Fruit fly (Drosophila melanogaster) whole organism, embryonic: Measurements from ENCODE around the gene CRAT.

ENCODE experiments used
- Abd-B ChIP-seq: fragments of 200-800 bp; sonication (Bioruptor generic); optimal IDR thresholded peaks from 2 replicates; lab custom pipeline; 2018; ENCODE audit warnings: missing biosample characterization, mild to moderate bottlenecking, missing genetic modification characterization, moderate library complexity
- Ada2b ChIP-seq: fragments of 200-800 bp; sonication (Bioruptor generic); IDR thresholded peaks from 2 replicates; pipeline ENCODE4 v1.3.6; 2022; ENCODE audit warnings: missing biosample characterization, missing genetic modification characterization
- CG11695 ChIP-seq: fragments of 200-800 bp; sonication (Bioruptor generic); IDR thresholded peaks from 3 replicates; pipeline ENCODE4 v1.3.6; 2022; ENCODE audit warnings: missing biosample characterization, missing genetic modification characterization
- CG12942 ChIP-seq: fragments of 200-800 bp; sonication (Bioruptor generic); optimal IDR thresholded peaks from 3 replicates; lab custom pipeline; 2016; ENCODE audit warnings: missing biosample characterization, missing genetic modification characterization
- CG13775 ChIP-seq: fragments of 200-800 bp; sonication (Bioruptor generic); optimal IDR thresholded peaks from 3 replicates; lab custom pipeline; 2017; ENCODE audit warnings: missing biosample characterization, mild to moderate bottlenecking, missing genetic modification characterization
- CG15601 ChIP-seq: fragments of 200-800 bp; sonication (Bioruptor generic); optimal IDR thresholded peaks from 3 replicates; lab custom pipeline; 2019; ENCODE audit warnings: missing biosample characterization, mild to moderate bottlenecking, missing genetic modification characterization, moderate library complexity
- CG16815 ChIP-seq: fragments of 200-800 bp; sonication (Bioruptor generic); optimal IDR thresholded peaks from 3 replicates; lab custom pipeline; 2017; ENCODE audit warnings: missing biosample characterization, mild to moderate bottlenecking, missing genetic modification characterization
- CG16863 ChIP-seq: fragments of 200-800 bp; sonication (Bioruptor generic); optimal IDR thresholded peaks from 3 replicates; lab custom pipeline; 2016; ENCODE audit warnings: missing biosample characterization, missing genetic modification characterization
- CG17359 ChIP-seq: fragments of 200-800 bp; sonication (Bioruptor generic); optimal IDR thresholded peaks from 3 replicates; lab custom pipeline; 2018; ENCODE audit warnings: missing biosample characterization, mild to moderate bottlenecking, missing genetic modification characterization, moderate library complexity
- CG17568 ChIP-seq: fragments of 200-800 bp; sonication (Bioruptor generic); optimal IDR thresholded peaks from 2 replicates; lab custom pipeline; 2018; ENCODE audit warnings: missing biosample characterization, mild to moderate bottlenecking, missing genetic modification characterization, moderate library complexity
- CG17802 ChIP-seq: fragments of 200-800 bp; sonication (Bioruptor generic); optimal IDR thresholded peaks from 2 replicates; lab custom pipeline; 2018; ENCODE audit warnings: missing biosample characterization, mild to moderate bottlenecking, missing genetic modification characterization, moderate library complexity
- CG1832 ChIP-seq: fragments of 200-800 bp; sonication (Bioruptor generic); optimal IDR thresholded peaks from 2 replicates; lab custom pipeline; 2017; ENCODE audit warnings: missing biosample characterization, mild to moderate bottlenecking, missing genetic modification characterization, inconsistent platforms
- CG31388 ChIP-seq: fragments of 200-800 bp; sonication (Bioruptor generic); optimal IDR thresholded peaks from 2 replicates; lab custom pipeline; 2016; ENCODE audit warnings: missing biosample characterization, missing genetic modification characterization
- CG9215 ChIP-seq: fragments of 200-800 bp; sonication (Bioruptor generic); IDR thresholded peaks from 2 replicates; pipeline ENCODE4 v1.3.6; 2022; ENCODE audit warnings: missing biosample characterization, missing genetic modification characterization
- CHES-1-like ChIP-seq: fragments of 200-800 bp; sonication (Bioruptor generic); optimal IDR thresholded peaks from 2 replicates; lab custom pipeline; 2016; ENCODE audit warnings: missing biosample characterization, missing genetic modification characterization
- Ets65A ChIP-seq: fragments of 200-800 bp; sonication (Bioruptor generic); peaks from one replicate; lab custom pipeline; 2016; ENCODE audit warnings: missing biosample characterization, missing genetic modification characterization
- Fer1 ChIP-seq: fragments of 200-800 bp; sonication (Bioruptor generic); optimal IDR thresholded peaks from 2 replicates; lab custom pipeline; 2017; ENCODE audit warnings: missing biosample characterization, mild to moderate bottlenecking, missing genetic modification characterization
- Gsc ChIP-seq: fragments of 200-800 bp; sonication (Bioruptor generic); IDR thresholded peaks from 2 replicates; pipeline ENCODE4 v1.3.6; 2022; ENCODE audit warnings: missing biosample characterization, missing genetic modification characterization
- Gug ChIP-seq: fragments of 200-800 bp; sonication (Bioruptor generic); IDR thresholded peaks from 4 replicates; pipeline ENCODE4 v1.3.6; 2022; ENCODE audit warnings: missing biosample characterization, missing genetic modification characterization
- HLH3B ChIP-seq: fragments of 200-800 bp; sonication (Bioruptor generic); IDR thresholded peaks from 2 replicates; pipeline ENCODE4 v1.3.6; 2022; ENCODE audit warnings: missing biosample characterization, missing genetic modification characterization
- Jarid2 ChIP-seq: fragments of 200-800 bp; sonication (Bioruptor generic); optimal IDR thresholded peaks from 3 replicates; lab custom pipeline; 2017; ENCODE audit warnings: mild to moderate bottlenecking, missing biosample characterization, missing genetic modification reagents, missing genetic modification characterization
- Myb ChIP-seq: fragments of 200-800 bp; sonication (Bioruptor generic); optimal IDR thresholded peaks from 2 replicates; lab custom pipeline; 2016; ENCODE audit warnings: missing biosample characterization, missing genetic modification characterization
- Rx ChIP-seq: fragments of 200-800 bp; sonication (Bioruptor generic); IDR thresholded peaks from 2 replicates; pipeline ENCODE4 v1.3.6; 2022; ENCODE audit warnings: missing biosample characterization, missing genetic modification characterization
- Scr ChIP-seq: fragments of 200-800 bp; sonication (Bioruptor generic); IDR thresholded peaks from 2 replicates; pipeline ENCODE4 v1.3.6; 2022; ENCODE audit warnings: missing biosample characterization, missing genetic modification characterization; ENCODE audit not compliant: partially characterized antibody
- Six4 ChIP-seq: fragments of 200-800 bp; sonication (Bioruptor generic); optimal IDR thresholded peaks from 2 replicates; lab custom pipeline; 2016; ENCODE audit warnings: missing biosample characterization, missing genetic modification characterization
- ap ChIP-seq: fragments of 200-800 bp; sonication (Bioruptor generic); IDR thresholded peaks from 2 replicates; pipeline ENCODE4 v1.3.6; 2022; ENCODE audit warnings: missing biosample characterization, missing genetic modification characterization
- bab2 ChIP-seq: fragments of 200-800 bp; sonication (Bioruptor generic); optimal IDR thresholded peaks from 2 replicates; lab custom pipeline; 2016; ENCODE audit warnings: missing biosample characterization, missing genetic modification characterization
- bbx ChIP-seq: fragments of 200-800 bp; sonication (Bioruptor generic); IDR thresholded peaks from 2 replicates; pipeline ENCODE4 v1.3.6; 2022; ENCODE audit warnings: missing biosample characterization, missing genetic modification characterization; ENCODE audit not compliant: partially characterized antibody
- btn ChIP-seq: fragments of 200-800 bp; sonication (Bioruptor generic); optimal IDR thresholded peaks from 2 replicates; lab custom pipeline; 2016; ENCODE audit warnings: missing biosample characterization, missing genetic modification characterization
- cad ChIP-seq: fragments of >200 bp; optimal IDR thresholded peaks from 2 replicates; lab custom pipeline; 2017; ENCODE audit warnings: missing biosample characterization, missing genetic modification characterization
- chm ChIP-seq: fragments of 200-800 bp; sonication (Bioruptor generic); IDR thresholded peaks from 2 replicates; pipeline ENCODE4 v1.3.6; 2022; ENCODE audit warnings: missing biosample characterization, missing genetic modification characterization
- crol ChIP-seq: fragments of 200-800 bp; sonication (Bioruptor generic); IDR thresholded peaks from 2 replicates; pipeline ENCODE4 v1.3.6; 2022; ENCODE audit warnings: missing biosample characterization, missing genetic modification characterization
- dan ChIP-seq: fragments of 200-800 bp; sonication (Bioruptor generic); IDR thresholded peaks from 2 replicates; pipeline ENCODE4 v1.3.6; 2022; ENCODE audit warnings: missing biosample characterization, missing genetic modification characterization
- dm ChIP-seq: fragments of 200-800 bp; sonication (Bioruptor generic); optimal IDR thresholded peaks from 3 replicates; lab custom pipeline; 2016; ENCODE audit warnings: missing biosample characterization, missing genetic modification characterization
- dmrt11E ChIP-seq: fragments of 200-800 bp; sonication (Bioruptor generic); optimal IDR thresholded peaks from 3 replicates; lab custom pipeline; 2018; ENCODE audit warnings: missing biosample characterization, mild to moderate bottlenecking, missing genetic modification characterization, moderate library complexity
- en ChIP-seq: fragments of 200-800 bp; sonication (Bioruptor generic); optimal IDR thresholded peaks from 2 replicates; lab custom pipeline; 2016; ENCODE audit warnings: missing biosample characterization, missing genetic modification characterization
- eve ChIP-seq, 2 experiments: fragments of >200 bp; optimal IDR thresholded peaks; 2 replicates each; lab custom pipeline; 2017; ENCODE audit warnings: missing biosample characterization in 2 of 2, missing genetic modification characterization in 2 of 2
- gem ChIP-seq: fragments of 200-800 bp; sonication (Bioruptor generic); optimal IDR thresholded peaks from 2 replicates; lab custom pipeline; 2019; ENCODE audit warnings: missing biosample characterization, mild to moderate bottlenecking, missing genetic modification characterization, moderate library complexity
- ken ChIP-seq: fragments of 200-800 bp; sonication (Bioruptor generic); IDR thresholded peaks from 3 replicates; pipeline ENCODE4 v1.3.6; 2022; ENCODE audit warnings: missing biosample characterization, missing genetic modification characterization
- nerfin-1 ChIP-seq: fragments of 200-800 bp; sonication (Bioruptor generic); optimal IDR thresholded peaks from 3 replicates; lab custom pipeline; 2019; ENCODE audit warnings: missing biosample characterization, mild to moderate bottlenecking, missing genetic modification characterization, moderate library complexity
- phol ChIP-seq: fragments of 200-800 bp; sonication (Bioruptor generic); optimal IDR thresholded peaks from 3 replicates; lab custom pipeline; 2018; ENCODE audit warnings: missing biosample characterization, mild to moderate bottlenecking, missing genetic modification characterization, moderate library complexity
- slbo ChIP-seq: fragments of 200-800 bp; sonication (Bioruptor generic); IDR thresholded peaks from 2 replicates; pipeline ENCODE4 v1.3.6; 2022; ENCODE audit warnings: missing biosample characterization, missing genetic modification characterization
- slp2 ChIP-seq: fragments of 200-800 bp; sonication (Bioruptor generic); optimal IDR thresholded peaks from 2 replicates; lab custom pipeline; 2016; ENCODE audit warnings: missing biosample characterization, missing genetic modification characterization
- sna ChIP-seq: fragments of 200-800 bp; sonication (Bioruptor generic); IDR thresholded peaks from 2 replicates; pipeline ENCODE4 v1.3.6; 2022; ENCODE audit warnings: missing biosample characterization, missing genetic modification characterization; ENCODE audit not compliant: partially characterized antibody
- ssp ChIP-seq: fragments of 200-800 bp; sonication (Bioruptor generic); IDR thresholded peaks from 2 replicates; pipeline ENCODE4 v1.3.6; 2022; ENCODE audit warnings: missing biosample characterization, missing genetic modification characterization
- stwl ChIP-seq: fragments of 200-800 bp; sonication (Bioruptor generic); optimal IDR thresholded peaks from 3 replicates; lab custom pipeline; 2018; ENCODE audit warnings: missing biosample characterization, mild to moderate bottlenecking, missing genetic modification characterization, moderate library complexity
- tio ChIP-seq: fragments of 200-800 bp; sonication (Bioruptor generic); optimal IDR thresholded peaks from 2 replicates; lab custom pipeline; 2017; ENCODE audit warnings: missing biosample characterization, missing genetic modification characterization, inconsistent platforms
- tup ChIP-seq: fragments of 200-800 bp; sonication (Bioruptor generic); optimal IDR thresholded peaks from 2 replicates; lab custom pipeline; 2016; ENCODE audit warnings: missing biosample characterization, mild to moderate bottlenecking, missing genetic modification characterization, moderate library complexity
- tx ChIP-seq: fragments of 200-800 bp; sonication (Bioruptor generic); optimal IDR thresholded peaks from 2 replicates; lab custom pipeline; 2016; ENCODE audit warnings: missing biosample characterization, missing genetic modification characterization
- wek ChIP-seq: fragments of 200-800 bp; sonication (Bioruptor generic); optimal IDR thresholded peaks from 3 replicates; lab custom pipeline; 2018; ENCODE audit warnings: missing biosample characterization, mild to moderate bottlenecking, missing genetic modification characterization, moderate library complexity

Gene CRAT

dm6 chr3R:6423984-6424602 lies 48.2 kb upstream of the CRAT start (continued):
- TF ChIP-seq Abd-B = peak; percentile 87
- TF ChIP-seq CG17359 = peak; percentile 94
- peak; percentile 83 for TF ChIP-seq CG9215
- no peak for TF ChIP-seq bbx (GFP tag; lab: Robert Waterston, UW)
- TF ChIP-seq ken (GFP tag; lab: Robert Waterston, UW) = peak; percentile 87
- peak; percentile 80 for TF ChIP-seq nerfin-1 (tag; lab: Kevin White, UChicago)
- peak; percentile 89 for TF ChIP-seq CG16815 (GFP tag; lab: Kevin White, UChicago)
- TF ChIP-seq dan (GFP tag; lab: Robert Waterston, UW) = peak; percentile 82
- TF ChIP-seq bab2 (GFP tag; lab: Kevin White, UChicago) = peak; percentile 93
- TF ChIP-seq Ada2b (GFP tag; lab: Robert Waterston, UW) = peak; percentile 89
- TF ChIP-seq sna (GFP tag; lab: Robert Waterston, UW) = no peak
- TF ChIP-seq HLH3B (GFP tag; lab: Robert Waterston, UW) = peak; percentile 91
- TF ChIP-seq Jarid2 (GFP tag; lab: Kevin White, UChicago) = peak; percentile 63
- peak; percentile 85 for TF ChIP-seq Rx (GFP tag; lab: Robert Waterston, UW)
- TF ChIP-seq ssp (GFP tag; lab: Robert Waterston, UW) = peak; percentile 77
- TF ChIP-seq CG31388 (GFP tag; lab: Kevin White, UChicago) = peak; percentile 46
- TF ChIP-seq CHES-1-like (GFP tag; lab: Kevin White, UChicago) = peak; percentile 94
- peak; percentile 92 for TF ChIP-seq slbo (GFP tag; lab: Robert Waterston, UW)
- TF ChIP-seq dmrt11E (tag; lab: Kevin White, UChicago) = peak; percentile 91
- TF ChIP-seq eve (GFP tag; optimal IDR thresholded peaks at IDR 0.05; lab: Kevin White, UChicago) = peak in 1 of 2 experiments; percentile 93
- 0 out of 2 replicates have a peak, but pooled peaks have one; percentile 7 for TF ChIP-seq crol (GFP tag; lab: Robert Waterston, UW)
- TF ChIP-seq btn (GFP tag; lab: Kevin White, UChicago) = peak; percentile 76
- TF ChIP-seq Gug (GFP tag; lab: Robert Waterston, UW) = peak; percentile 89
- peak; percentile 89 for TF ChIP-seq CG13775 (GFP tag; lab: Kevin White, UChicago)
- peak; percentile 78 for TF ChIP-seq en (GFP tag; lab: Kevin White, UChicago)
- peak; percentile 94 for TF ChIP-seq Fer1 (GFP tag; lab: Kevin White, UChicago)
- TF ChIP-seq Myb (GFP tag; lab: Kevin White, UChicago) = peak; percentile 82
- peak; percentile 94 for TF ChIP-seq gem (tag; lab: Kevin White, UChicago)
- peak; percentile 93 for TF ChIP-seq chm (GFP tag; lab: Robert Waterston, UW)
- TF ChIP-seq CG17568 (GFP tag; lab: Kevin White, UChicago) = peak; percentile 87
- peak; percentile 87 for TF ChIP-seq slp2
- peak; percentile 56 for TF ChIP-seq CG1832 (GFP tag; lab: Kevin White, UChicago)
- TF ChIP-seq Scr (GFP tag; lab: Robert Waterston, UW) = no peak
- TF ChIP-seq cad (GFP tag; lab: Kevin White, UChicago) = no peak
- peak; percentile 98 for TF ChIP-seq Ets65A (GFP tag; lab: Kevin White, UChicago)
- TF ChIP-seq tx (GFP tag; lab: Kevin White, UChicago) = peak; percentile 89
- TF ChIP-seq wek (GFP tag; lab: Kevin White, UChicago) = peak; percentile 81
- peak; percentile 37 for TF ChIP-seq stwl (tag; lab: Kevin White, UChicago)
- peak; percentile 84 for TF ChIP-seq dm (GFP tag; lab: Kevin White, UChicago)
- TF ChIP-seq CG16863 (GFP tag; lab: Kevin White, UChicago) = peak; percentile 91
- peak; percentile 87 for TF ChIP-seq CG15601 (tag; lab: Kevin White, UChicago)
- peak; percentile 89 for TF ChIP-seq CG12942
- peak; percentile 68 for TF ChIP-seq ap (GFP tag; lab: Robert Waterston, UW)
- TF ChIP-seq phol = peak; percentile 87
- peak; percentile 79 for TF ChIP-seq CG17802 (tag; lab: Kevin White, UChicago)
- TF ChIP-seq tio (GFP tag; lab: Kevin White, UChicago) = peak; percentile 79
- no peak for TF ChIP-seq Gsc (GFP tag; lab: Robert Waterston, UW)
- TF ChIP-seq Six4 (GFP tag; lab: Kevin White, UChicago) = peak; percentile 88
- TF ChIP-seq CG11695 (GFP tag; lab: Robert Waterston, UW) = peak; percentile 91
- TF ChIP-seq tup (GFP tag; lab: Kevin White, UChicago) = peak; percentile 85
